Worm (Caenorhabditis elegans): ENCODE measurements around the gene F33G12.6.
A peak's percentile ranks its signal among the peaks of the same experiment; 100 is the strongest.

Gene F33G12.6

DNA sequence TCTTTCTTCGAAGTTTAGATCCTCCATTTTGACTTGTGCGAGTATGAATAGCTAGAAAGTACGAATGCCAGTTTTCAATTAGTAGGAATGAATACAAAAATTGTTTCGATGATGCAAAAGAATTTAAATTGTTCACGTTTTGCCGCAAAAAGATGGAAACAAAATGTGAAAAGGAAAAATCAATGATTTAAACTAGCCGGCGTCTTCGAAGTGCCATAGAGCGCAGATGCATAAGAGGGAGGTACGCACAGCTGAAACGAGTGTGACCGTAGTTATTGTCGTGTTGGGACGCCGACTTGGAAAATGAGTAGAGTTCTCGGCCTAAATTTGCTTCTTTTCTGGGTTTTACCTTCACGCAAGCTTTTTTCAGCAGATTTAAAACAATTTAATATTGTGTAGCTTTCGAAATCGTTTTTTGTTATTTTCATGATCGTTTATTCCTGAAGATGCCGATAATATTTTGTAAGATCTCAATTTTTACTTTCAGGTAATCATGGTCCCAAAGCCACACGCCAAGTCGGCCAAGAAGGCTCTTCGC is 5.5 kb downstream of the F33G12.6 start, which contains the start of the genes ify-1 and rpl-22 (continued):
- TF ChIP-seq C17E4.6 (GFP tag; IDR thresholded peaks at IDR 0.05) (no peak), ceh-91 (GFP tag; IDR thresholded peaks at IDR 0.05) (peak; percentile 89), hsf-1 (GFP tag; IDR thresholded peaks at IDR 0.05) (peak; percentile 72), C06A6.2 (GFP tag; conservative IDR thresholded peaks at IDR 0.05) (no peak), F23B12.7 (tag; optimal IDR thresholded peaks at IDR 0.05; ENCODE audit: insufficient read depth) (peak; percentile 79), mes-4 (tag; optimal IDR thresholded peaks at IDR 0.05) (no peak), unc-130 (GFP tag; optimal IDR thresholded peaks at IDR 0.05) (no peak), Y53G8AR.9 (GFP tag; conservative IDR thresholded peaks at IDR 0.05) (peak; percentile 52; the same call in 1 of the 2 replicates), ceh-58 (GFP tag; IDR thresholded peaks at IDR 0.05) (no peak), Y56A3A.18 (GFP tag; IDR thresholded peaks at IDR 0.05) (peak; percentile 67; the same call in 1 of the 2 replicates), bed-1 (GFP tag; IDR thresholded peaks at IDR 0.05) (no peak), ccch-3 (GFP tag; optimal IDR thresholded peaks at IDR 0.05) (no peak), lin-35 (GFP tag; optimal IDR thresholded peaks at IDR 0.05) (peak; percentile 8 to 91 (median 70)), cebp-1 (GFP tag; IDR thresholded peaks at IDR 0.05) (no peak), cebp-1 (tag; optimal IDR thresholded peaks at IDR 0.05) (peak; percentile 76), lsl-1 (GFP tag; optimal IDR thresholded peaks at IDR 0.05) (peak; percentile 95), akir-1 (GFP tag; optimal IDR thresholded peaks at IDR 0.05) (no peak), hlh-12 (tag; optimal IDR thresholded peaks at IDR 0.05) (no peak), ZK185.1 (tag; optimal IDR thresholded peaks at IDR 0.05; ENCODE audit: poor library complexity, severe bottlenecking) (peak; percentile 90), T26A5.8 (tag; optimal IDR thresholded peaks at IDR 0.05) (no peak), zfh-2 (GFP tag; conservative IDR thresholded peaks at IDR 0.05) (no peak), egrh-3 (GFP tag; IDR thresholded peaks at IDR 0.05) (peak; percentile 77), snpc-3.4 (tag; optimal IDR thresholded peaks at IDR 0.05) (peak; percentile 81), madf-3 (GFP tag; IDR thresholded peaks at IDR 0.05) (peak; percentile 77; the same call in 1 of the 2 replicates), nfyb-1 (GFP tag; IDR thresholded peaks at IDR 0.05) (peak; percentile 77), aptf-3 (GFP tag; IDR thresholded peaks at IDR 0.05) (no peak), nhr-90 (tag; optimal IDR thresholded peaks at IDR 0.05) (no peak), sdz-38 (tag; optimal IDR thresholded peaks at IDR 0.05) (no peak), bed-2 (GFP tag; IDR thresholded peaks at IDR 0.05) (no peak), nhr-80 (tag; optimal IDR thresholded peaks at IDR 0.05) (peak; percentile 36), athp-1 (tag; optimal IDR thresholded peaks at IDR 0.05) (peak; percentile 73), F22D6.2 (tag; optimal IDR thresholded peaks at IDR 0.05) (no peak), ekl-4 (GFP tag; IDR thresholded peaks at IDR 0.05) (peak; percentile 75), unc-62 (GFP tag; optimal IDR thresholded peaks at IDR 0.05) (no peak), madf-10 (tag; optimal IDR thresholded peaks at IDR 0.05) (peak; percentile 56), Y53F4B.3 (GFP tag; IDR thresholded peaks at IDR 0.05) (no peak), repo-1 (tag; optimal IDR thresholded peaks at IDR 0.05) (no peak), K12H6.12 (tag; optimal IDR thresholded peaks at IDR 0.05) (peak; percentile 56), egl-18 (GFP tag; IDR thresholded peaks at IDR 0.05) (no peak), lin-40 (tag; optimal IDR thresholded peaks at IDR 0.05) (peak; percentile 79), hmg-20 (GFP tag; IDR thresholded peaks at IDR 0.05) (peak; percentile 48; the same call in 1 of the 2 replicates), snpc-1.1 (tag; optimal IDR thresholded peaks at IDR 0.05; ENCODE audit: insufficient read depth) (peak; percentile 81), nhr-179 (tag; optimal IDR thresholded peaks at IDR 0.05) (no peak), F10E7.11 (tag; optimal IDR thresholded peaks at IDR 0.05) (no peak), nhr-27 (tag; optimal IDR thresholded peaks at IDR 0.05) (no peak), ceh-79 (tag; optimal IDR thresholded peaks at IDR 0.05) (no peak), F37B4.10 (GFP tag; IDR thresholded peaks at IDR 0.05) (no peak), fkh-3 (tag; optimal IDR thresholded peaks at IDR 0.05) (no peak), nfya-1 (tag; optimal IDR thresholded peaks at IDR 0.05; ENCODE audit: borderline replicate concordance, insufficient read depth) (no peak)

All from whole organism, young adult.